Worm (Caenorhabditis elegans) whole organism, L1 larva: ENCODE data around the gene C47E12.11.

Experiments
- C34B4.2 ChIP-seq: sonication (generic microtip); optimal IDR thresholded peaks from 2 replicates; lab custom pipeline; 2017; ENCODE audit warnings: mild to moderate bottlenecking, missing genetic modification characterization, missing compliant biosample characterization
- F16B12.6 ChIP-seq: fragments of 150-350 bp; optimal IDR thresholded peaks from 2 replicates; lab custom pipeline; 2014; ENCODE audit warnings: missing biosample characterization, missing genetic modification characterization
- aha-1 ChIP-seq: fragments of 150-350 bp; optimal IDR thresholded peaks from 2 replicates; lab custom pipeline; 2014; ENCODE audit warnings: missing biosample characterization, missing genetic modification characterization
- aly-2 ChIP-seq: fragments of 150-350 bp; optimal IDR thresholded peaks from 2 replicates; lab custom pipeline; 2014; ENCODE audit warnings: missing biosample characterization, missing genetic modification characterization
- ceh-8 ChIP-seq: fragments of 200-800 bp; sonication (Bioruptor generic); optimal IDR thresholded peaks from 2 replicates; lab custom pipeline; 2018; ENCODE audit warnings: mild to moderate bottlenecking, missing genetic modification characterization, moderate library complexity, missing compliant biosample characterization
- ceh-82 ChIP-seq, 3 experiments: fragments of 150-350 bp in 1 of 3; sonication (generic microtip) in 2 of 3; optimal IDR thresholded peaks; 2 replicates each; lab custom pipeline; 2014 to 2017; ENCODE audit warnings: missing biosample characterization in 3 of 3, missing genetic modification characterization in 3 of 3
- ceh-90 ChIP-seq: sonication (generic microtip); optimal IDR thresholded peaks from 2 replicates; lab custom pipeline; 2016; ENCODE audit warnings: missing genetic modification characterization, missing compliant biosample characterization
- ces-1 ChIP-seq: fragments of 150-350 bp; optimal IDR thresholded peaks from 2 replicates; lab custom pipeline; 2014; ENCODE audit warnings: missing biosample characterization, missing genetic modification reagents, missing genetic modification characterization
- dpl-1 ChIP-seq, 3 experiments: fragments of 150-350 bp in 2 of 3; sonication (generic microtip) in 1 of 3; optimal IDR thresholded peaks; 2 replicates each; lab custom pipeline; 2014 to 2017; ENCODE audit warnings: missing biosample characterization in 3 of 3, missing genetic modification characterization in 3 of 3, missing genetic modification reagents in 3 of 3
- dsc-1 ChIP-seq: sonication (generic microtip); optimal IDR thresholded peaks from 2 replicates; lab custom pipeline; 2016; ENCODE audit warnings: mild to moderate bottlenecking, missing genetic modification characterization, missing compliant biosample characterization
- efl-1 ChIP-seq, 4 experiments: fragments of 150-350 bp; optimal IDR thresholded peaks in 3 of 4; peaks in 1 of 4; 1 replicate in 1 of 4; 2 replicates in 3 of 4; lab custom pipeline; 2014; ENCODE audit warnings: missing biosample characterization in 2 of 4, missing genetic modification characterization in 2 of 4, missing genetic modification reagents in 2 of 4
- efl-3 ChIP-seq: fragments of 200-800 bp; sonication (Bioruptor generic); optimal IDR thresholded peaks from 2 replicates; lab custom pipeline; 2018; ENCODE audit warnings: mild to moderate bottlenecking, missing genetic modification characterization, missing compliant biosample characterization
- egl-13 ChIP-seq: sonication (generic microtip); optimal IDR thresholded peaks from 2 replicates; lab custom pipeline; 2016; ENCODE audit warnings: missing genotype, missing genetic modification reagents, missing genetic modification characterization, missing compliant biosample characterization
- ets-5 ChIP-seq: fragments of 200-800 bp; sonication (Bioruptor generic); IDR thresholded peaks from 2 replicates; pipeline ENCODE4 v1.3.6; 2022; ENCODE audit warnings: missing genetic modification characterization, missing compliant biosample characterization
- fkh-8 ChIP-seq: sonication (generic microtip); optimal IDR thresholded peaks from 2 replicates; lab custom pipeline; 2016; ENCODE audit warnings: mild to moderate bottlenecking, missing genetic modification characterization, missing compliant biosample characterization
- fos-1 ChIP-seq: fragments of 150-350 bp; optimal IDR thresholded peaks from 2 replicates; lab custom pipeline; 2014; ENCODE audit warnings: missing biosample characterization, missing genetic modification characterization
- hlh-17 ChIP-seq: fragments of 200-800 bp; sonication (Bioruptor generic); optimal IDR thresholded peaks from 2 replicates; lab custom pipeline; 2018; ENCODE audit warnings: missing genetic modification characterization, mild to moderate bottlenecking, missing compliant biosample characterization, moderate library complexity, borderline replicate concordance
- isw-1 ChIP-seq: fragments of 200-800 bp; sonication (Bioruptor generic); IDR thresholded peaks from 2 replicates; pipeline ENCODE4 v1.3.6; 2022; ENCODE audit warnings: missing genetic modification characterization, missing compliant biosample characterization
- lin-13 ChIP-seq: fragments of 150-350 bp; optimal IDR thresholded peaks from 2 replicates; lab custom pipeline; 2014; ENCODE audit warnings: missing biosample characterization, missing genetic modification reagents, missing genetic modification characterization
- lin-35 ChIP-seq, 2 experiments: fragments of 150-350 bp; optimal IDR thresholded peaks; 2 replicates each; lab custom pipeline; 2014; ENCODE audit warnings: missing biosample characterization in 2 of 2, missing genetic modification characterization in 2 of 2, missing genetic modification reagents in 2 of 2
- lir-3 ChIP-seq: sonication (generic microtip); optimal IDR thresholded peaks from 2 replicates; lab custom pipeline; 2016; ENCODE audit warnings: mild to moderate bottlenecking, missing genetic modification characterization, moderate library complexity, missing compliant biosample characterization; ENCODE audit not compliant: poor library complexity
- mep-1 ChIP-seq: fragments of 150-350 bp; optimal IDR thresholded peaks from 2 replicates; lab custom pipeline; 2014; ENCODE audit warnings: missing biosample characterization, missing genetic modification characterization
- nhr-20 ChIP-seq: sonication (generic microtip); optimal IDR thresholded peaks from 2 replicates; lab custom pipeline; 2016; ENCODE audit warnings: mild to moderate bottlenecking, missing genetic modification characterization, missing compliant biosample characterization
- nhr-237 ChIP-seq: fragments of 150-350 bp; optimal IDR thresholded peaks from 2 replicates; lab custom pipeline; 2014; ENCODE audit warnings: missing biosample characterization, missing genetic modification characterization
- nhr-71 ChIP-seq: sonication (generic microtip); optimal IDR thresholded peaks from 2 replicates; lab custom pipeline; 2016; ENCODE audit warnings: mild to moderate bottlenecking, missing genetic modification characterization, moderate library complexity, missing compliant biosample characterization
- nhr-77 ChIP-seq: fragments of 150-350 bp; optimal IDR thresholded peaks from 2 replicates; lab custom pipeline; 2014; ENCODE audit warnings: missing biosample characterization, missing genetic modification characterization
- nhr-85 ChIP-seq: sonication (generic microtip); peaks from one replicate; lab custom pipeline; 2016; ENCODE audit warnings: missing genetic modification characterization, inconsistent platforms, missing compliant biosample characterization
- nhr-90 ChIP-seq: sonication (generic microtip); optimal IDR thresholded peaks from 2 replicates; lab custom pipeline; 2016; ENCODE audit warnings: mild to moderate bottlenecking, missing genetic modification characterization, missing compliant biosample characterization; ENCODE audit not compliant: poor library complexity
- pag-3 ChIP-seq: sonication (generic microtip); optimal IDR thresholded peaks from 2 replicates; lab custom pipeline; 2017; ENCODE audit warnings: missing genetic modification characterization, mild to moderate bottlenecking, missing compliant biosample characterization, antibody characterized with exemption, borderline replicate concordance; ENCODE audit not compliant: insufficient read depth
- pax-3 ChIP-seq: fragments of 200-800 bp; sonication (Bioruptor generic); optimal IDR thresholded peaks from 2 replicates; lab custom pipeline; 2018; ENCODE audit warnings: mild to moderate bottlenecking, missing genetic modification characterization, moderate library complexity, missing compliant biosample characterization
- pqm-1 ChIP-seq: sonication (generic microtip); optimal IDR thresholded peaks from 3 replicates; lab custom pipeline; 2017; ENCODE audit warnings: missing biosample characterization, missing genetic modification characterization
- snu-23 ChIP-seq: sonication (generic microtip); optimal IDR thresholded peaks from 2 replicates; lab custom pipeline; 2016; ENCODE audit warnings: missing genetic modification characterization, missing compliant biosample characterization
- sox-4 ChIP-seq: sonication (generic microtip); optimal IDR thresholded peaks from 2 replicates; lab custom pipeline; 2016; ENCODE audit warnings: missing genetic modification characterization, missing compliant biosample characterization
- sptf-1 ChIP-seq: fragments of 150-350 bp; optimal IDR thresholded peaks from 2 replicates; lab custom pipeline; 2014; ENCODE audit warnings: missing biosample characterization, missing genetic modification characterization
- sup-37 ChIP-seq: fragments of 200-800 bp; sonication (Bioruptor generic); optimal IDR thresholded peaks from 2 replicates; lab custom pipeline; 2018; ENCODE audit warnings: mild to moderate bottlenecking, missing genetic modification characterization, missing compliant biosample characterization
- tbx-2 ChIP-seq: sonication (generic microtip); optimal IDR thresholded peaks from 2 replicates; lab custom pipeline; 2016; ENCODE audit warnings: missing genetic modification characterization, missing compliant biosample characterization
- unc-30 ChIP-seq: sonication (generic microtip); optimal IDR thresholded peaks from 2 replicates; lab custom pipeline; 2017; ENCODE audit warnings: missing biosample characterization, missing genetic modification characterization
- unc-62 ChIP-seq: fragments of 150-350 bp; optimal IDR thresholded peaks from 2 replicates; lab custom pipeline; 2014; ENCODE audit warnings: missing biosample characterization, missing genetic modification reagents, missing genetic modification characterization
- vab-15 ChIP-seq: sonication (generic microtip); optimal IDR thresholded peaks from 2 replicates; lab custom pipeline; 2017; ENCODE audit warnings: missing genotype, mild to moderate bottlenecking, missing genetic modification characterization, missing compliant biosample characterization
- zag-1 ChIP-seq: fragments of 150-350 bp; optimal IDR thresholded peaks from 2 replicates; lab custom pipeline; 2014; ENCODE audit warnings: missing biosample characterization, missing genetic modification characterization
- ztf-11 ChIP-seq, 2 experiments: sonication (generic microtip); optimal IDR thresholded peaks; 2 replicates each; lab custom pipeline; 2016 to 2017; ENCODE audit warnings: missing genetic modification characterization in 2 of 2, missing biosample characterization in 1 of 2, missing compliant biosample characterization in 1 of 2
- ztf-4 ChIP-seq: fragments of 150-350 bp; optimal IDR thresholded peaks from 2 replicates; lab custom pipeline; 2014; ENCODE audit warnings: missing biosample characterization, missing genetic modification characterization

Gene C47E12.11

DNA sequence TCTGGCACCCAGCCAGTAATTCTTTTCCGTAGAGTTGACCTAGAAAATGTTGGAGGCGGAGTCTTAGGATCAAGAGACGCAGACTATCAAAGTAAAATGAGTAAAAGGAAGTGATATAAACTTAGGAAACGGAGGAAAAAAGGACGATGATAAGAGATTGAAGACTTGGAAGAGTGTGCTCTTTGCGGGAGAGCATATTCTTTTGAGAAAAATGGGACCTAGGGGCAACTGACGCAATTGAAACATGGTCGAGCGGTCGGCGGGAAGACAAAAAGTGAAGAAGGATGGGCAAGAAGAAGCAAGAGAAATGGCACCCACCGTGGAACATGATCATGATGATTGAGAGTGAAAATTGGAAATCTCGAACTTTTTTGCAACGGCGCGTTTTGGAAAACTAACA, 21.2 kb upstream of the C47E12.11 start (continued):
- TF ChIP-seq egl-13 (tag; lab: Kevin White, UChicago) (no peak), sup-37 (no peak), nhr-71 (peak; percentile 66), pax-3 (no peak), fos-1 (no peak)

DNA sequence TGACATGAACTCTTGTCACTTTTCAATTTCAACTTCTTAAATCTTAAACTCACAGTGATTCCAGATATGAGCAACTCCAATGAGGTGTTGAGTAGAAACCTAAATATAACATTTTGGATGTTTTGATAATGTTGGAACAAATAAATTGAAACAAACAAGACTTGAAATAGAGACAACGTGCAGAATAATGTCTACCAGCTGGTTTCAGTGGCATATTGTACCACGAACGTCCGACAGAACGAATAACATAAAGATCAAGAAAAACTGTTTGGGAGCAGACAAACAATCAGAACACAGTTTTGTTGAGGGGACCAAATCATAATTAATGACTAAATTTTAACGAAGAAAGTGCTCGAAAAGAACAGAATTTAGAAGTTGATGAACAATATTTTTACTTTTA, 15.9 kb upstream of the C47E12.11 start, which contains the start of gene gon-1:
Gene gon-1, minus strand, starts transcription at position 101 of the 400 bp plus-strand sequence.
- TF ChIP-seq C34B4.2 (no peak), ets-5 (GFP tag; lab: Robert Waterston, UW) (no peak), fkh-8 (tag; lab: Kevin White, UChicago) (no peak), ceh-90 (tag; lab: Kevin White, UChicago) (no peak), ceh-8 (no peak), aly-2 (tag; lab: Kevin White, UChicago) (no peak), ztf-11 (tag; optimal IDR thresholded peaks at IDR 0.05; lab: Kevin White, UChicago) (no peak), lin-13 (GFP tag; lab: Kevin White, UChicago) (no peak), nhr-71 (no peak), efl-1 (optimal IDR thresholded peaks at IDR 0.05; lab: Kevin White, UChicago) (no peak), efl-1 (GFP tag; optimal IDR thresholded peaks at IDR 0.05 in 1 of 2; lab: Kevin White, UChicago) (no peak)

DNA sequence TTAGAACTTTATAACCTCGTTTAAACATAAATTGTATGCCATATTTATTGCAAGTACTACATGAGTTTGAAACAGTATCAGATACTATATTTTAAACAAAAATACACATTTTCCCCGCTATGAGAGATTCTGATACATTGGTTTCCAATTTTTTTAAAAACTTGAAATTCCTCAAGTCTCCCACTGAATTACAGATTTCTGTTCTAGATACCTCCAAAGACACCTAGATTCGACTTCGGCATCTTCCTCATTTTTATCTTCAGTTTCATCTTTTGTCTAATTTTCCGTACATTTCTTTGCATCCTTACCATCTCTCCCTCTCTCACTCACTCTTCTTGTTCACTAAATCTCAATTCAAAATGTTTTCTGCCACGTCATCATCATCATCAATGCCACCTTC, 5.3 kb upstream of the C47E12.11 start, which contains the start of gene T13H10.2:
Gene T13H10.2, plus strand, starts transcription at position 301 of the 400 bp plus-strand sequence.
- no peak for TF ChIP-seq mep-1 (tag; lab: Kevin White, UChicago)
- no peak for TF ChIP-seq F16B12.6
- TF ChIP-seq ceh-90 (tag; lab: Kevin White, UChicago): no peak
- TF ChIP-seq nhr-90 (tag; lab: Kevin White, UChicago): no peak
- TF ChIP-seq aly-2 (tag; lab: Kevin White, UChicago): no peak
- TF ChIP-seq lin-35 (GFP tag; optimal IDR thresholded peaks at IDR 0.05; lab: Kevin White, UChicago): no peak
- no peak for TF ChIP-seq aha-1 (tag; lab: Kevin White, UChicago)
- TF ChIP-seq sptf-1 (tag; lab: Kevin White, UChicago): no peak
- no peak for TF ChIP-seq vab-15 (tag; lab: Kevin White, UChicago)
- TF ChIP-seq dpl-1 (GFP tag; optimal IDR thresholded peaks at IDR 0.05; lab: Kevin White, UChicago): no peak
- no peak for TF ChIP-seq ets-5 (GFP tag; lab: Robert Waterston, UW)
- no peak for TF ChIP-seq fos-1
- no peak for TF ChIP-seq nhr-77
- no peak for TF ChIP-seq tbx-2 (tag; lab: Kevin White, UChicago)
- TF ChIP-seq unc-30 (tag; lab: Kevin White, UChicago): no peak
- TF ChIP-seq efl-3 (GFP tag; lab: Kevin White, UChicago): no peak
- TF ChIP-seq nhr-85: no peak
- TF ChIP-seq snu-23 (GFP tag; lab: Kevin White, UChicago): no peak
- TF ChIP-seq isw-1 (GFP tag; lab: Robert Waterston, UW): no peak
- no peak for TF ChIP-seq sox-4 (tag; lab: Kevin White, UChicago)
- TF ChIP-seq, all 84 proteins: peak for 0

DNA sequence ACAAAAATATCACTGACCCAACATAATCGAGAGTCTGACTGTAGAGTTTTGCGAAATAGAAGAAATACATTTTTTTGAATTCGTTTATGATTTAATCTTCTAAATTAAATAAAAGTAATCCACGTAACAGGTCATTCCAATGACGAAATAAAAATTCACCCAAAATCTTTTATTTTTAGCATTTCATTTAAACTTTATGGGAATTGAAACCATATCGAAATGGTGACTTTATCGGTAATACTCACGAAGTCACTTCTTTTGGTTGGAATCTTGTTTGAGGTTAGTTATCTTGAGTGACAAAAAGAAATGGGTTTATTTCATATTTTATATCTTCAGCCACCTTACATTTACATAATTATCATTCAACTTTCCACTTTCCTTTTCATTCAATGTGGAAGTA, 3.4 kb downstream of the C47E12.11 start, which contains the start of the genes C47E12.12 and C47E12.10:
Gene C47E12.12, minus strand, starts transcription at position 101 of the 400 bp plus-strand sequence.
Gene C47E12.10, plus strand, starts transcription at position 172 of the 400 bp plus-strand sequence.
- TF ChIP-seq fkh-8 (tag; lab: Kevin White, UChicago): no peak
- no peak for TF ChIP-seq pag-3
- TF ChIP-seq dsc-1 (tag; lab: Kevin White, UChicago): no peak
- no peak for TF ChIP-seq nhr-77
- TF ChIP-seq nhr-237: no peak
- TF ChIP-seq lir-3 (tag; lab: Kevin White, UChicago): no peak
- no peak for TF ChIP-seq nhr-85
- no peak for TF ChIP-seq dpl-1 (GFP tag; optimal IDR thresholded peaks at IDR 0.05; lab: Kevin White, UChicago)
- TF ChIP-seq ceh-82 (tag; optimal IDR thresholded peaks at IDR 0.05; lab: Kevin White, UChicago): no peak
- TF ChIP-seq unc-62 (GFP tag; lab: Kevin White, UChicago): no peak
- no peak for TF ChIP-seq ces-1 (GFP tag; lab: Kevin White, UChicago)
- no peak for TF ChIP-seq ztf-4
- no peak for TF ChIP-seq vab-15 (tag; lab: Kevin White, UChicago)
- TF ChIP-seq nhr-20 (tag; lab: Kevin White, UChicago): no peak
- no peak for TF ChIP-seq hlh-17 (GFP tag; lab: Kevin White, UChicago)
- no peak for TF ChIP-seq pqm-1 (tag; lab: Kevin White, UChicago)
- TF ChIP-seq ets-5 (GFP tag; lab: Robert Waterston, UW): no peak
- TF ChIP-seq nhr-71: no peak
- TF ChIP-seq zag-1: no peak
